Fruit fly (Drosophila melanogaster) whole organism, prepupa: ENCODE data around the gene CG9521.

ENCODE experiments used
- Blimp-1 ChIP-seq: fragments of 200-800 bp; sonication (Bioruptor generic); optimal IDR thresholded peaks from 3 replicates; lab custom pipeline; 2017; ENCODE audit warnings: missing biosample characterization, missing genetic modification characterization, mild to moderate bottlenecking, moderate library complexity, missing genetic modification reagents
- CG11294 ChIP-seq: fragments of 200-800 bp; sonication (Bioruptor generic); IDR thresholded peaks from 2 replicates; pipeline ENCODE4 v1.3.6; 2022; ENCODE audit warnings: missing biosample characterization, missing genetic modification characterization
- CG11902 ChIP-seq: fragments of 200-800 bp; sonication (Bioruptor generic); optimal IDR thresholded peaks from 3 replicates; lab custom pipeline; 2016; ENCODE audit warnings: missing biosample characterization, missing genetic modification characterization
- CG32006 ChIP-seq: fragments of 200-800 bp; sonication (Bioruptor generic); optimal IDR thresholded peaks from 3 replicates; lab custom pipeline; 2017; ENCODE audit warnings: missing biosample characterization, mild to moderate bottlenecking, missing genetic modification characterization
- CG34406 ChIP-seq: fragments of 200-800 bp; sonication (Bioruptor generic); optimal IDR thresholded peaks from 3 replicates; lab custom pipeline; 2016; ENCODE audit warnings: missing biosample characterization, missing genetic modification characterization
- CG6276 ChIP-seq: fragments of 200-800 bp; sonication (Bioruptor generic); optimal IDR thresholded peaks from 2 replicates; lab custom pipeline; 2017; ENCODE audit warnings: missing biosample characterization, mild to moderate bottlenecking, missing genetic modification characterization
- CG7368 ChIP-seq: fragments of 200-800 bp; sonication (Bioruptor generic); optimal IDR thresholded peaks from 3 replicates; lab custom pipeline; 2016; ENCODE audit warnings: missing biosample characterization, missing genetic modification characterization
- Hr39 ChIP-seq: fragments of 200-800 bp; sonication (Bioruptor generic); optimal IDR thresholded peaks from 2 replicates; lab custom pipeline; 2016; ENCODE audit warnings: missing biosample characterization, missing genetic modification characterization
- Lpt ChIP-seq: fragments of 200-800 bp; sonication (Bioruptor generic); optimal IDR thresholded peaks from 3 replicates; lab custom pipeline; 2016; ENCODE audit warnings: missing biosample characterization, missing genetic modification characterization
- acj6 ChIP-seq: fragments of 200-800 bp; sonication (Bioruptor generic); optimal IDR thresholded peaks from 3 replicates; lab custom pipeline; 2016; ENCODE audit warnings: missing biosample characterization, missing genetic modification characterization
- cyc ChIP-seq: fragments of 200-800 bp; sonication (Bioruptor generic); optimal IDR thresholded peaks from 3 replicates; lab custom pipeline; 2016; ENCODE audit warnings: missing biosample characterization, missing genetic modification characterization
- esn ChIP-seq: fragments of 200-800 bp; sonication (Bioruptor generic); optimal IDR thresholded peaks from 2 replicates; lab custom pipeline; 2016; ENCODE audit warnings: missing biosample characterization, mild to moderate bottlenecking, missing genetic modification characterization, moderate library complexity
- net ChIP-seq: fragments of 200-800 bp; sonication (Bioruptor generic); optimal IDR thresholded peaks from 3 replicates; lab custom pipeline; 2016; ENCODE audit warnings: missing biosample characterization, missing genetic modification characterization
- salr ChIP-seq, 2 experiments: fragments of 200-800 bp; sonication (Bioruptor generic); optimal IDR thresholded peaks; 3 replicates each; lab custom pipeline; 2016 to 2018; ENCODE audit warnings: missing biosample characterization in 2 of 2, missing genetic modification characterization in 2 of 2, mild to moderate bottlenecking in 1 of 2

dm6 chrX:14836425-14836824 is 16.6 kb downstream of the CG9521 start, which contains the start of gene CG14410:
- TF ChIP-seq CG32006 (no peak), cyc (GFP tag; lab: Kevin White, UChicago) (no peak), CG11902 (GFP tag; lab: Kevin White, UChicago) (no peak), Blimp-1 (GFP tag; lab: Kevin White, UChicago) (no peak), CG11294 (GFP tag; lab: Robert Waterston, UW) (no peak), CG34406 (GFP tag; lab: Kevin White, UChicago) (no peak), esn (no peak), salr (GFP tag; optimal IDR thresholded peaks at IDR 0.05; lab: Kevin White, UChicago) (no peak), net (GFP tag; lab: Kevin White, UChicago) (no peak), CG6276 (GFP tag; lab: Kevin White, UChicago) (no peak), CG7368 (no peak), acj6 (GFP tag; lab: Kevin White, UChicago) (no peak), Hr39 (GFP tag; lab: Kevin White, UChicago) (no peak), Lpt (GFP tag; lab: Kevin White, UChicago) (no peak)
